Worm (Caenorhabditis elegans) whole organism, late embryonic: ENCODE data around the gene Y42H9AR.4.
A peak's percentile ranks its signal among the peaks of the same experiment; 100 is the strongest.

Experiments
- C08G9.2 ChIP-seq: sonication (generic microtip); optimal IDR thresholded peaks from 2 replicates; lab custom pipeline; 2016; ENCODE audit warnings: mild to moderate bottlenecking, missing genetic modification characterization, moderate library complexity, missing compliant biosample characterization
- K02D7.2 ChIP-seq: sonication (generic microtip); optimal IDR thresholded peaks from 2 replicates; lab custom pipeline; 2017; ENCODE audit warnings: mild to moderate bottlenecking, missing genetic modification characterization, missing compliant biosample characterization
- ahr-1 ChIP-seq: sonication (generic microtip); optimal IDR thresholded peaks from 2 replicates; lab custom pipeline; 2016; ENCODE audit warnings: missing genetic modification characterization, missing compliant biosample characterization
- ceh-19 ChIP-seq: fragments of 200-800 bp; sonication (Bioruptor generic); optimal IDR thresholded peaks from 2 replicates; lab custom pipeline; 2018; ENCODE audit warnings: mild to moderate bottlenecking, missing genetic modification characterization, missing compliant biosample characterization
- ceh-22 ChIP-seq: sonication (generic microtip); optimal IDR thresholded peaks from 2 replicates; lab custom pipeline; 2017; ENCODE audit warnings: missing biosample characterization, missing genetic modification characterization
- ceh-31 ChIP-seq: sonication (generic microtip); optimal IDR thresholded peaks from 2 replicates; lab custom pipeline; 2016; ENCODE audit warnings: missing genetic modification characterization, missing compliant biosample characterization
- ceh-34 ChIP-seq: sonication (generic microtip); optimal IDR thresholded peaks from 2 replicates; lab custom pipeline; 2016; ENCODE audit warnings: mild to moderate bottlenecking, missing genetic modification characterization, missing compliant biosample characterization
- ceh-45 ChIP-seq: fragments of 200-800 bp; sonication (Bioruptor generic); IDR thresholded peaks from 2 replicates; pipeline ENCODE4 v1.3.6; 2022; ENCODE audit warnings: missing genetic modification reagents, missing genetic modification characterization, missing compliant biosample characterization
- ceh-48 ChIP-seq: sonication (generic microtip); optimal IDR thresholded peaks from 2 replicates; lab custom pipeline; 2016; ENCODE audit warnings: missing genetic modification characterization, inconsistent platforms, missing compliant biosample characterization
- ceh-6 ChIP-seq: fragments of 200-800 bp; sonication (Bioruptor generic); optimal IDR thresholded peaks from 2 replicates; lab custom pipeline; 2018; ENCODE audit warnings: mild to moderate bottlenecking, missing genetic modification characterization, missing compliant biosample characterization
- ceh-9 ChIP-seq: sonication (generic microtip); optimal IDR thresholded peaks from 2 replicates; lab custom pipeline; 2016; ENCODE audit warnings: mild to moderate bottlenecking, missing genetic modification characterization, inconsistent platforms, missing compliant biosample characterization
- dmd-4 ChIP-seq: sonication (generic microtip); optimal IDR thresholded peaks from 2 replicates; lab custom pipeline; 2016; ENCODE audit warnings: borderline replicate concordance, missing genetic modification characterization, missing compliant biosample characterization
- dve-1 ChIP-seq: sonication (generic microtip); optimal IDR thresholded peaks from 2 replicates; lab custom pipeline; 2017; ENCODE audit warnings: antibody characterized with exemption, mild to moderate bottlenecking, missing genetic modification characterization, missing compliant biosample characterization
- elt-2 ChIP-seq: sonication (generic microtip); optimal IDR thresholded peaks from 2 replicates; lab custom pipeline; 2016; ENCODE audit warnings: missing genetic modification reagents, missing genetic modification characterization, missing compliant biosample characterization
- ets-4 ChIP-seq: sonication (generic microtip); optimal IDR thresholded peaks from 2 replicates; lab custom pipeline; 2016; ENCODE audit warnings: missing genetic modification characterization, missing compliant biosample characterization
- eyg-1 ChIP-seq: sonication (generic microtip); optimal IDR thresholded peaks from 2 replicates; lab custom pipeline; 2016; ENCODE audit warnings: missing genotype, missing genetic modification characterization, missing compliant biosample characterization
- fkh-6 ChIP-seq: sonication (generic microtip); optimal IDR thresholded peaks from 2 replicates; lab custom pipeline; 2016; ENCODE audit warnings: missing genetic modification characterization, missing compliant biosample characterization
- hlh-13 ChIP-seq: fragments of 200-800 bp; sonication (Bioruptor generic); optimal IDR thresholded peaks from 2 replicates; lab custom pipeline; 2018; ENCODE audit warnings: mild to moderate bottlenecking, missing genetic modification characterization, missing compliant biosample characterization
- hlh-15 ChIP-seq: sonication (generic microtip); optimal IDR thresholded peaks from 2 replicates; lab custom pipeline; 2016; ENCODE audit warnings: missing genetic modification characterization, missing compliant biosample characterization
- hlh-30 ChIP-seq: sonication (generic microtip); optimal IDR thresholded peaks from 2 replicates; lab custom pipeline; 2017; ENCODE audit warnings: antibody characterized with exemption, missing genetic modification characterization, missing compliant biosample characterization; ENCODE audit not compliant: insufficient read depth
- hlh-8 ChIP-seq: sonication (generic microtip); optimal IDR thresholded peaks from 2 replicates; lab custom pipeline; 2016; ENCODE audit warnings: missing genotype, missing genetic modification characterization, missing compliant biosample characterization
- madf-2 ChIP-seq: sonication (generic microtip); optimal IDR thresholded peaks from 2 replicates; lab custom pipeline; 2017; ENCODE audit warnings: missing genetic modification characterization, missing compliant biosample characterization
- mec-3 ChIP-seq: sonication (generic microtip); optimal IDR thresholded peaks from 2 replicates; lab custom pipeline; 2016; ENCODE audit warnings: borderline replicate concordance, missing genetic modification characterization, missing compliant biosample characterization
- odd-2 ChIP-seq: sonication (generic microtip); optimal IDR thresholded peaks from 2 replicates; lab custom pipeline; 2017; ENCODE audit warnings: antibody characterized with exemption, mild to moderate bottlenecking, missing genetic modification characterization, missing compliant biosample characterization
- pax-1 ChIP-seq: fragments of 150-350 bp; optimal IDR thresholded peaks from 2 replicates; lab custom pipeline; 2014; ENCODE audit warnings: missing biosample characterization, missing genetic modification characterization
- pha-4 ChIP-seq: fragments of 150-350 bp; optimal IDR thresholded peaks from 2 replicates; lab custom pipeline; 2018; ENCODE audit warnings: missing biosample characterization, missing genetic modification reagents, missing genetic modification characterization
- pqm-1 ChIP-seq: sonication (generic microtip); optimal IDR thresholded peaks from 2 replicates; lab custom pipeline; 2016; ENCODE audit warnings: missing genetic modification characterization, missing compliant biosample characterization
- pros-1 ChIP-seq: fragments of 150-350 bp; optimal IDR thresholded peaks from 2 replicates; lab custom pipeline; 2014; ENCODE audit warnings: missing biosample characterization, missing genetic modification reagents, missing genetic modification characterization
- ref-2 ChIP-seq: sonication (generic microtip); optimal IDR thresholded peaks from 2 replicates; lab custom pipeline; 2016; ENCODE audit warnings: missing genetic modification characterization, missing compliant biosample characterization
- sdc-2 ChIP-seq: sonication (generic microtip); optimal IDR thresholded peaks from 2 replicates; lab custom pipeline; 2016; ENCODE audit warnings: missing genotype, missing genetic modification characterization, missing compliant biosample characterization
- sox-2 ChIP-seq: fragments of 200-800 bp; sonication (Bioruptor generic); IDR thresholded peaks from 2 replicates; pipeline ENCODE4 v1.3.6; 2022; ENCODE audit warnings: missing genetic modification reagents, missing genetic modification characterization, missing compliant biosample characterization
- ttx-3 ChIP-seq: sonication (generic microtip); optimal IDR thresholded peaks from 2 replicates; lab custom pipeline; 2016; ENCODE audit warnings: missing genetic modification reagents, missing genetic modification characterization, missing compliant biosample characterization
- unc-3 ChIP-seq, 2 experiments: fragments of 200-800 bp in 1 of 2; sonication (Bioruptor generic) in 1 of 2; sonication (generic microtip) in 1 of 2; conservative IDR thresholded peaks in 1 of 2; optimal IDR thresholded peaks in 1 of 2; 2 replicates each; pipeline versions ENCODE4 v1.3.6 to Lab custom; 2016 to 2022; ENCODE audit warnings: missing compliant biosample characterization in 2 of 2, missing genetic modification characterization in 2 of 2, missing genetic modification reagents in 1 of 2
- unc-42 ChIP-seq: sonication (generic microtip); optimal IDR thresholded peaks from 2 replicates; lab custom pipeline; 2016; ENCODE audit warnings: missing genotype, missing genetic modification characterization, missing compliant biosample characterization
- unc-55 ChIP-seq: sonication (generic microtip); optimal IDR thresholded peaks from 2 replicates; lab custom pipeline; 2017; ENCODE audit warnings: missing biosample characterization, missing genetic modification reagents, missing genetic modification characterization
- unc-86 ChIP-seq: sonication (generic microtip); optimal IDR thresholded peaks from 2 replicates; lab custom pipeline; 2016; ENCODE audit warnings: missing genetic modification characterization, missing compliant biosample characterization
- zip-5 ChIP-seq: sonication (generic microtip); optimal IDR thresholded peaks from 2 replicates; lab custom pipeline; 2016; ENCODE audit warnings: missing genetic modification characterization, missing compliant biosample characterization

The Y42H9AR.4 gene

ce11 chrIV:8133536-8133935, 21.5 kb upstream of the Y42H9AR.4 start, which contains the start of gene sph-1:
sph-1 (minus strand) TSS chrIV:8133558.
- TF ChIP-seq pqm-1 (no peak), ahr-1 (tag; lab: Kevin White, UChicago) (no peak), fkh-6 (tag; lab: Kevin White, UChicago) (no peak), elt-2 (tag; lab: Kevin White, UChicago) (peak; percentile 58), madf-2 (tag; lab: Kevin White, UChicago) (no peak), sox-2 (GFP tag; lab: Robert Waterston, UW) (no peak), ceh-48 (tag; lab: Kevin White, UChicago) (no peak), dve-1 (tag; lab: Kevin White, UChicago) (peak; percentile 31), pros-1 (tag; lab: Kevin White, UChicago) (no peak), ceh-9 (tag; lab: Kevin White, UChicago) (no peak), ref-2 (tag; lab: Kevin White, UChicago) (no peak), ceh-34 (tag; lab: Kevin White, UChicago) (no peak), eyg-1 (tag; lab: Kevin White, UChicago) (no peak), pax-1 (tag; lab: Kevin White, UChicago) (peak; percentile 74), mec-3 (tag; lab: Kevin White, UChicago) (no peak), zip-5 (tag; lab: Kevin White, UChicago) (no peak), ceh-45 (GFP tag; lab: Robert Waterston, UW) (no peak), hlh-30 (tag; lab: Kevin White, UChicago) (no peak), hlh-8 (no peak), sdc-2 (tag; lab: Kevin White, UChicago) (no peak)

ce11 chrIV:8130131-8130611, 18.2 kb upstream of the Y42H9AR.4 start, which contains the start of the genes ndub-11 and moc-3:
ndub-11 (minus strand) TSS chrIV:8130231.
moc-3 (plus strand) TSS chrIV:8130561.
- TF ChIP-seq unc-3 (GFP tag; conservative IDR thresholded peaks at IDR 0.05; lab: Robert Waterston, UW) (no peak), unc-3 (tag; optimal IDR thresholded peaks at IDR 0.05; lab: Kevin White, UChicago) (no peak), ets-4 (tag; lab: Kevin White, UChicago) (no peak), hlh-8 (no peak), ttx-3 (tag; lab: Kevin White, UChicago) (no peak), ceh-9 (tag; lab: Kevin White, UChicago) (no peak), pha-4 (tag; lab: Kevin White, UChicago) (no peak), K02D7.2 (tag; lab: Kevin White, UChicago) (no peak), sox-2 (GFP tag; lab: Robert Waterston, UW) (no peak), ceh-6 (GFP tag; lab: Kevin White, UChicago) (no peak), unc-55 (GFP tag; lab: Kevin White, UChicago) (no peak), hlh-13 (no peak), fkh-6 (tag; lab: Kevin White, UChicago) (no peak), unc-86 (no peak), ceh-31 (no peak)

- TF ChIP-seq ceh-19 (GFP tag; lab: Kevin White, UChicago) (no peak), dmd-4 (tag; lab: Kevin White, UChicago) (no peak), hlh-15 (tag; lab: Kevin White, UChicago) (no peak), ceh-22 (tag; lab: Kevin White, UChicago) (no peak), fkh-6 (tag; lab: Kevin White, UChicago) (no peak), unc-55 (GFP tag; lab: Kevin White, UChicago) (no peak), C08G9.2 (no peak), ceh-48 (tag; lab: Kevin White, UChicago) (no peak), odd-2 (tag; lab: Kevin White, UChicago) (no peak), unc-42 (tag; lab: Kevin White, UChicago) (no peak)
These were observed 15.4 kb upstream of the Y42H9AR.4 start for ce11 chrIV:8127430-8127829.
